Fruit fly (Drosophila melanogaster): ENCODE measurements around the gene Naa60.

Gene Naa60

DNA sequence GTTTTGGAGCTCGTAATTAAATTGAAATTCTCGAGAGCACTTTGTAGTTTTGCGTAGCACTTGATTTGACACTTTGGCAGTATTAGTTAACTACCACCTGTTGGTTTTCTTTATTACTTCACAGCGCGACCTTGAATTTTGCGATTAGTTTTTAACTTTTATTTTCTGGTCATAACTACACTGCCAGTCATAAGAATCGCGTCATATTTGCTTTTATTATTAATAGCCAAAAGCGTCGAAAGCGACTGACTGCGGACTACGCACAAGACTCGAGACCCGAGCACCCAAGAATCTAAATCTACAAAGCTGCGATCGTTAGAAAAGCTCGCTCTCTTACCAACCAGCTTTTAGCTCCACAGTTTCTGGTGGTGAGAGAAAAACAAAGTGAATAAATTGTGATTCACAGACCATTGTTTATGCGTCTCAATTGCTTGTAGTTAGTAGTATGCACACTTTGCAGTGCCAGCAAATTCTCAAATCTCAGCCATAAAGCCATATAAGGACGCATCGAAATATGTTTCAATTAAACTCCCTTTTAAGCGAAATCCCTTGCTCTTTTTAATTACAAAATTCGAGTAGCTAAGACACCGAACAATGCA is 33.6 kb downstream of the Naa60 start, which contains the start of gene CG42268 (continued):
- TF ChIP-seq Fer3 (tag; optimal IDR thresholded peaks at IDR 0.05) (no peak), lab (GFP tag; optimal IDR thresholded peaks at IDR 0.05) (peak; percentile 56), exex (tag; optimal IDR thresholded peaks at IDR 0.05) (peak; percentile 84), CG17359 (tag; optimal IDR thresholded peaks at IDR 0.05) (no peak), zfh2 (GFP tag; optimal IDR thresholded peaks at IDR 0.05) (no peak), CG2875 (GFP tag; optimal IDR thresholded peaks at IDR 0.05) (no peak), CG3726 (GFP tag; IDR thresholded peaks at IDR 0.05) (no peak), tin (GFP tag; optimal IDR thresholded peaks at IDR 0.05) (no peak)

DNA sequence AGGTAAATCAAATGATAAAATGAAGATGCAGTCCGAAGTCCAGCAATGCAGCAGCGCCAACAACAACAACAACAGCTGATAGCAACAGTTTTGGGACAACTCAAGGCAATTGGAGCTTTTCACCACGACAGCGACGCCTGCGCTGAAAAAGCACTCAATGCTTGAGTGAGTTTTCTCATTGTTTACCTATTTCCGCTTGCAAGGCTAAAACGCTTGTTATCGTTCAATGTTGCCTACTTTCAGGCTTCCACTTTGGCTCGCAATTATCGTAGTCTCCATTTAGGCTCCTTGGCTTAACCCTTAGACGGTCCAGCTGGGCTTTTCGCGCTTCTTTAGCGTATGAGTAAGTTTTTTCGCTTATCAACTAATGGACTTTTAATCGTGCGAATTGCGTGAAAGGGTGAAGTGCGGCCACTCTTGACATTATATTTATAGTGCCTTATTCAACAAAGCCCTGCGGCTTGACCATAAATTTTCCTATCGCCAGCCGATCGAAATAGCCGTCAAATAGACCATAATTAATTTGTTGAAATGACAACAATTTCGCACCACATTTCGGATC is 35.4 kb downstream of the Naa60 start:
- TF ChIP-seq ash1 (GFP tag; optimal IDR thresholded peaks at IDR 0.05) (no peak), CG31365 (tag; optimal IDR thresholded peaks at IDR 0.05) (peak; percentile 24), CG12071 (GFP tag; optimal IDR thresholded peaks at IDR 0.05) (peak; percentile 45), NfI (GFP tag; optimal IDR thresholded peaks at IDR 0.05) (peak; percentile 32), gcm (GFP tag; optimal IDR thresholded peaks at IDR 0.05) (no peak), ems (GFP tag; optimal IDR thresholded peaks at IDR 0.05) (peak; percentile 28), CTCF (GFP tag; optimal IDR thresholded peaks at IDR 0.05) (peak; percentile 43), her (GFP tag; optimal IDR thresholded peaks at IDR 0.05) (peak; percentile 34), CG18619 (GFP tag; optimal IDR thresholded peaks at IDR 0.05) (peak; percentile 15), lab (GFP tag; optimal IDR thresholded peaks at IDR 0.05) (peak; percentile 80), CG17186 (GFP tag; optimal IDR thresholded peaks at IDR 0.05) (no peak), Pdp1 (GFP tag; optimal IDR thresholded peaks at IDR 0.05) (peak in 1 of 2 experiments; percentile 61), CrebB (tag; optimal IDR thresholded peaks at IDR 0.05) (peak; percentile 31), Mes4 (GFP tag; optimal IDR thresholded peaks at IDR 0.05) (peak; percentile 26), Dbx (GFP tag; IDR thresholded peaks at IDR 0.05) (peak; percentile 38; the same call in 1 of the 3 replicates), D19B (GFP tag; optimal IDR thresholded peaks at IDR 0.05) (no peak), lmd (GFP tag; IDR thresholded peaks at IDR 0.05) (no peak), CG4820 (GFP tag; optimal IDR thresholded peaks at IDR 0.05) (no peak), vvl (GFP tag; IDR thresholded peaks at IDR 0.05) (0 out of 2 replicates have a peak, but pooled peaks have one; percentile 41), PHDP (tag; optimal IDR thresholded peaks at IDR 0.05) (peak; percentile 47), CG11695 (GFP tag; IDR thresholded peaks at IDR 0.05) (0 out of 3 replicates have a peak, but pooled peaks have one; percentile 15), ci (GFP tag; IDR thresholded peaks at IDR 0.05) (peak; percentile 83), Vsx1 (GFP tag; optimal IDR thresholded peaks at IDR 0.05) (no peak), CG1602 (GFP tag; optimal IDR thresholded peaks at IDR 0.05) (no peak), CG31388 (GFP tag; optimal IDR thresholded peaks at IDR 0.05) (no peak), dpn (GFP tag; optimal IDR thresholded peaks at IDR 0.05) (peak in 1 of 2 experiments; percentile 17), CG6689 (GFP tag; IDR thresholded peaks at IDR 0.05) (no peak), nom (GFP tag; optimal IDR thresholded peaks at IDR 0.05) (peak; percentile 45), chinmo (GFP tag; IDR thresholded peaks at IDR 0.05; ENCODE audit: partially characterized antibody) (peak; percentile 82; the same call in 2 of the 4 replicates), so (GFP tag; IDR thresholded peaks at IDR 0.05) (peak; percentile 48; the same call in 1 of the 3 replicates), Fer2 (tag; optimal IDR thresholded peaks at IDR 0.05) (no peak), eyg (GFP tag; optimal IDR thresholded peaks at IDR 0.05) (no peak), unpg (GFP tag; optimal IDR thresholded peaks at IDR 0.05) (peak; percentile 6), CG1603 (tag; optimal IDR thresholded peaks at IDR 0.05) (peak; percentile 10), CG6683 (GFP tag; optimal IDR thresholded peaks at IDR 0.05) (no peak), bowl (GFP tag; IDR thresholded peaks at IDR 0.05) (no peak), rib (GFP tag; IDR thresholded peaks at IDR 0.05) (no peak), CG4730 (GFP tag; IDR thresholded peaks at IDR 0.05) (no peak), ind (GFP tag; optimal IDR thresholded peaks at IDR 0.05) (no peak), exex (tag; optimal IDR thresholded peaks at IDR 0.05) (peak; percentile 100), Lhr (GFP tag; optimal IDR thresholded peaks at IDR 0.05) (peak; percentile 15)
